Fruit fly (Drosophila melanogaster): ENCODE data around the gene RhoGAP68F.

Gene RhoGAP68F

dm6 chr3L:12131918-12132317 is 6.8 kb upstream of the RhoGAP68F start, which contains the start of gene DEF8 (continued):
- TF ChIP-seq hbn (GFP tag; IDR thresholded peaks at IDR 0.05; ENCODE audit: partially characterized antibody) (no peak), gro (GFP tag; optimal IDR thresholded peaks at IDR 0.05) (peak; percentile 36), sens (GFP tag) (peak; percentile 85), da (GFP tag; optimal IDR thresholded peaks at IDR 0.05) (no peak), Deaf1 (tag; optimal IDR thresholded peaks at IDR 0.05) (peak; percentile 71), knrl (GFP tag; IDR thresholded peaks at IDR 0.05; ENCODE audit: partially characterized antibody) (peak; percentile 60; the same call in 2 of the 3 replicates), Sox102F (GFP tag; optimal IDR thresholded peaks at IDR 0.05) (peak; percentile 93), Dek (tag; optimal IDR thresholded peaks at IDR 0.05) (peak; percentile 86), CG10209 (GFP tag; optimal IDR thresholded peaks at IDR 0.05) (peak; percentile 80), CG2129 (GFP tag; IDR thresholded peaks at IDR 0.05; ENCODE audit: partially characterized antibody) (no peak), CG9215 (GFP tag; IDR thresholded peaks at IDR 0.05) (peak; percentile 58), CG17612 (GFP tag; IDR thresholded peaks at IDR 0.05) (0 out of 2 replicates have a peak, but pooled peaks have one; percentile 29), CG13424 (tag; optimal IDR thresholded peaks at IDR 0.05) (peak; percentile 87), Dad (GFP tag; optimal IDR thresholded peaks at IDR 0.05) (peak; percentile 60), tna (GFP tag; IDR thresholded peaks at IDR 0.05; ENCODE audit: partially characterized antibody) (0 out of 2 replicates have a peak, but pooled peaks have one; percentile 39), CG3838 (GFP tag; optimal IDR thresholded peaks at IDR 0.05) (peak; percentile 1), CG11398 (GFP tag; optimal IDR thresholded peaks at IDR 0.05) (no peak), CG15601 (tag; optimal IDR thresholded peaks at IDR 0.05) (peak; percentile 87), esg (GFP tag; conservative IDR thresholded peaks at IDR 0.05) (peak; percentile 78), E2f2 (GFP tag; IDR thresholded peaks at IDR 0.05) (peak; percentile 71), CG31224 (GFP tag; IDR thresholded peaks at IDR 0.05) (peak; percentile 72), phol (tag; optimal IDR thresholded peaks at IDR 0.05) (peak; percentile 91), fd64A (GFP tag; optimal IDR thresholded peaks at IDR 0.05) (no peak), CG31388 (GFP tag; optimal IDR thresholded peaks at IDR 0.05) (no peak), rib (GFP tag; IDR thresholded peaks at IDR 0.05) (peak; percentile 41; the same call in 1 of the 2 replicates), zfh1 (GFP tag; IDR thresholded peaks at IDR 0.05) (peak; percentile 85), ab (GFP tag; optimal IDR thresholded peaks at IDR 0.05) (no peak), Opbp (GFP tag; IDR thresholded peaks at IDR 0.05; ENCODE audit: partially characterized antibody) (peak; percentile 17; the same call in 1 of the 3 replicates), btn (GFP tag; optimal IDR thresholded peaks at IDR 0.05) (no peak), CG13123 (GFP tag; optimal IDR thresholded peaks at IDR 0.05) (peak; percentile 38), CG12155 (GFP tag; optimal IDR thresholded peaks at IDR 0.05) (peak; percentile 70), CG31365 (tag; optimal IDR thresholded peaks at IDR 0.05) (no peak), org-1 (GFP tag; optimal IDR thresholded peaks at IDR 0.05) (peak; percentile 31), CG3163 (GFP tag; optimal IDR thresholded peaks at IDR 0.05) (peak; percentile 35), Sry-δ (GFP tag; optimal IDR thresholded peaks at IDR 0.05) (peak; percentile 44), CG6683 (GFP tag; optimal IDR thresholded peaks at IDR 0.05) (peak; percentile 71), CG7372 (GFP tag; IDR thresholded peaks at IDR 0.05) (peak; percentile 45; the same call in 1 of the 2 replicates), Chrac-16 (GFP tag; optimal IDR thresholded peaks at IDR 0.05) (peak; percentile 79), pzg (GFP tag; optimal IDR thresholded peaks at IDR 0.05) (peak; percentile 61), CG15269 (tag; optimal IDR thresholded peaks at IDR 0.05) (peak; percentile 92), tup (GFP tag; optimal IDR thresholded peaks at IDR 0.05) (peak; percentile 20), salm (tag; optimal IDR thresholded peaks at IDR 0.05) (peak; percentile 61), mam (GFP tag; optimal IDR thresholded peaks at IDR 0.05) (peak; percentile 57), CG17802 (tag; optimal IDR thresholded peaks at IDR 0.05) (no peak), CG6765 (GFP tag; optimal IDR thresholded peaks at IDR 0.05) (peak; percentile 82), CG3726 (GFP tag; IDR thresholded peaks at IDR 0.05) (peak; percentile 49; the same call in 1 of the 3 replicates), CG9797 (GFP tag; optimal IDR thresholded peaks at IDR 0.05) (peak; percentile 31), CG7271 (tag; optimal IDR thresholded peaks at IDR 0.05) (peak; percentile 83), ATbp (GFP tag; optimal IDR thresholded peaks at IDR 0.05) (peak; percentile 61), Poxn (GFP tag; IDR thresholded peaks at IDR 0.05) (no peak)

Measured in whole organism, embryonic.